Fruit fly (Drosophila melanogaster) whole organism, embryonic: ENCODE measurements around the gene Ing3.

Source experiments
- CG10147 ChIP-seq: fragments of 200-800 bp; sonication (Bioruptor generic); optimal IDR thresholded peaks from 2 replicates; lab custom pipeline; 2019; ENCODE audit warnings: missing biosample characterization, mild to moderate bottlenecking, missing genetic modification characterization, moderate library complexity
- CG10565 ChIP-seq: fragments of 200-800 bp; sonication (Bioruptor generic); optimal IDR thresholded peaks from 3 replicates; lab custom pipeline; 2016; ENCODE audit warnings: missing biosample characterization, mild to moderate bottlenecking, missing genetic modification characterization
- CG12155 ChIP-seq: fragments of 200-800 bp; sonication (Bioruptor generic); optimal IDR thresholded peaks from 3 replicates; lab custom pipeline; 2016; ENCODE audit warnings: missing biosample characterization, missing genetic modification characterization
- CG16779 ChIP-seq: fragments of 200-800 bp; sonication (Bioruptor generic); IDR thresholded peaks from 2 replicates; pipeline ENCODE4 v1.3.6; 2022; ENCODE audit warnings: missing biosample characterization, missing genetic modification characterization
- CG32767 ChIP-seq: fragments of 200-800 bp; sonication (Bioruptor generic); IDR thresholded peaks from 2 replicates; pipeline ENCODE4 v1.3.6; 2022; ENCODE audit warnings: missing biosample characterization, missing genetic modification characterization
- CHES-1-like ChIP-seq: fragments of 200-800 bp; sonication (Bioruptor generic); optimal IDR thresholded peaks from 2 replicates; lab custom pipeline; 2016; ENCODE audit warnings: missing biosample characterization, missing genetic modification characterization
- Dp ChIP-seq: fragments of 200-800 bp; sonication (Bioruptor generic); optimal IDR thresholded peaks from 2 replicates; lab custom pipeline; 2018; ENCODE audit warnings: missing biosample characterization, mild to moderate bottlenecking, missing genetic modification characterization, moderate library complexity
- trem ChIP-seq: fragments of 200-800 bp; optimal IDR thresholded peaks from 3 replicates; lab custom pipeline; 2019; ENCODE audit warnings: missing biosample characterization, mild to moderate bottlenecking, missing genetic modification characterization, moderate library complexity

dm6 chrX:18672900-18673529 is 20.1 kb upstream of the Ing3 start:
- TF ChIP-seq trem (tag; lab: Kevin White, UChicago): no peak
- TF ChIP-seq CG10147 (GFP tag; lab: Kevin White, UChicago): no peak
- TF ChIP-seq CG32767 (GFP tag; lab: Robert Waterston, UW): no peak
- no peak for TF ChIP-seq CG10565 (GFP tag; lab: Kevin White, UChicago)
- no peak for TF ChIP-seq Dp (GFP tag; lab: Kevin White, UChicago)
- no peak for TF ChIP-seq CHES-1-like (GFP tag; lab: Kevin White, UChicago)
- no peak for TF ChIP-seq CG16779
- TF ChIP-seq CG12155 (GFP tag; lab: Kevin White, UChicago): no peak
